Worm (Caenorhabditis elegans) whole organism, mixed stage, embryonic: Measurements from ENCODE around the gene F10E9.4.

Source experiments
- bed-3 ChIP-seq: fragments of 200-800 bp; sonication (Bioruptor generic); optimal IDR thresholded peaks from 3 replicates; lab custom pipeline; 2018; ENCODE audit warnings: mild to moderate bottlenecking, missing genetic modification characterization, moderate library complexity, missing compliant biosample characterization
- blmp-1 ChIP-seq: fragments of 150-350 bp; optimal IDR thresholded peaks from 2 replicates; lab custom pipeline; 2014; ENCODE audit warnings: missing biosample characterization, missing genetic modification characterization
- ceh-39 ChIP-seq: fragments of 150-350 bp; optimal IDR thresholded peaks from 2 replicates; lab custom pipeline; 2014; ENCODE audit warnings: missing biosample characterization, missing genetic modification characterization
- ceh-43 ChIP-seq: fragments of 200-800 bp; sonication (Bioruptor generic); optimal IDR thresholded peaks from 2 replicates; lab custom pipeline; 2018; ENCODE audit warnings: mild to moderate bottlenecking, missing genetic modification characterization, moderate library complexity, missing compliant biosample characterization
- ces-1 ChIP-seq: fragments of 150-350 bp; optimal IDR thresholded peaks from 2 replicates; lab custom pipeline; 2014; ENCODE audit warnings: missing biosample characterization, missing genetic modification reagents, missing genetic modification characterization
- cnd-1 ChIP-seq: fragments of 200-800 bp; sonication (Bioruptor generic); optimal IDR thresholded peaks from 2 replicates; lab custom pipeline; 2018; ENCODE audit warnings: mild to moderate bottlenecking, missing genetic modification characterization, missing compliant biosample characterization
- drap-1 ChIP-seq: fragments of 200-800 bp; sonication (Bioruptor generic); optimal IDR thresholded peaks from 3 replicates; lab custom pipeline; 2018; ENCODE audit warnings: mild to moderate bottlenecking, missing genetic modification characterization, missing compliant biosample characterization
- elt-1 ChIP-seq: sonication (generic microtip); optimal IDR thresholded peaks from 2 replicates; lab custom pipeline; 2017; ENCODE audit warnings: missing genetic modification characterization, mild to moderate bottlenecking, missing compliant biosample characterization, antibody characterized with exemption, moderate library complexity, borderline replicate concordance; ENCODE audit not compliant: insufficient read depth
- elt-3 ChIP-seq: fragments of 150-350 bp; optimal IDR thresholded peaks from 2 replicates; lab custom pipeline; 2014; ENCODE audit warnings: missing biosample characterization, missing genetic modification characterization
- hlh-1 ChIP-seq: fragments of 150-350 bp; optimal IDR thresholded peaks from 2 replicates; lab custom pipeline; 2014; ENCODE audit warnings: missing biosample characterization, missing genetic modification reagents, missing genetic modification characterization
- lin-13 ChIP-seq: fragments of 150-350 bp; optimal IDR thresholded peaks from 2 replicates; lab custom pipeline; 2014; ENCODE audit warnings: missing biosample characterization, missing genetic modification characterization
- mab-5 ChIP-seq: fragments of 150-350 bp; optimal IDR thresholded peaks from 2 replicates; lab custom pipeline; 2014; ENCODE audit warnings: missing biosample characterization, missing genetic modification characterization
- mep-1 ChIP-seq: fragments of 150-350 bp; optimal IDR thresholded peaks from 2 replicates; lab custom pipeline; 2017; ENCODE audit warnings: missing biosample characterization, missing genetic modification reagents, missing genetic modification characterization, inconsistent platforms
- mls-2 ChIP-seq: sonication (generic microtip); optimal IDR thresholded peaks from 2 replicates; lab custom pipeline; 2016; ENCODE audit warnings: mild to moderate bottlenecking, missing genetic modification characterization, moderate library complexity, missing compliant biosample characterization
- nhr-12 ChIP-seq: fragments of 150-350 bp; optimal IDR thresholded peaks from 2 replicates; lab custom pipeline; 2014; ENCODE audit warnings: missing biosample characterization, missing genetic modification characterization
- nhr-2 ChIP-seq: fragments of 150-350 bp; optimal IDR thresholded peaks from 2 replicates; lab custom pipeline; 2014; ENCODE audit warnings: missing biosample characterization, missing genetic modification characterization
- nhr-237 ChIP-seq: fragments of 150-350 bp; optimal IDR thresholded peaks from 2 replicates; lab custom pipeline; 2014; ENCODE audit warnings: missing biosample characterization, missing genetic modification characterization
- nhr-76 ChIP-seq: sonication (generic microtip); optimal IDR thresholded peaks from 2 replicates; lab custom pipeline; 2017; ENCODE audit warnings: missing biosample characterization, missing genetic modification characterization
- pha-4 ChIP-seq: fragments of 150-350 bp; optimal IDR thresholded peaks from 2 replicates; lab custom pipeline; 2018; ENCODE audit warnings: missing biosample characterization, missing genetic modification reagents, missing genetic modification characterization
- sem-2 ChIP-seq: fragments of 200-800 bp; sonication (Bioruptor generic); optimal IDR thresholded peaks from 2 replicates; lab custom pipeline; 2018; ENCODE audit warnings: mild to moderate bottlenecking, missing genetic modification characterization, missing compliant biosample characterization
- snpc-4 ChIP-seq: fragments of 150-350 bp; optimal IDR thresholded peaks from 2 replicates; lab custom pipeline; 2014; ENCODE audit warnings: missing biosample characterization, missing genetic modification characterization
- sptf-1 ChIP-seq: sonication (generic microtip); optimal IDR thresholded peaks from 2 replicates; lab custom pipeline; 2017; ENCODE audit warnings: mild to moderate bottlenecking, missing genetic modification characterization, moderate library complexity, missing compliant biosample characterization
- tbx-8 ChIP-seq: fragments of 200-800 bp; sonication (Bioruptor generic); optimal IDR thresholded peaks from 2 replicates; lab custom pipeline; 2018; ENCODE audit warnings: mild to moderate bottlenecking, missing genetic modification characterization, moderate library complexity, missing compliant biosample characterization
- unc-120 ChIP-seq: sonication (generic microtip); optimal IDR thresholded peaks from 2 replicates; lab custom pipeline; 2017; ENCODE audit warnings: missing genetic modification characterization, missing compliant biosample characterization; ENCODE audit not compliant: poor library complexity, severe bottlenecking
- unc-39 ChIP-seq: fragments of 150-350 bp; optimal IDR thresholded peaks from 2 replicates; lab custom pipeline; 2014; ENCODE audit warnings: missing biosample characterization, missing genetic modification characterization
- unc-62 ChIP-seq: fragments of 150-350 bp; optimal IDR thresholded peaks from 2 replicates; lab custom pipeline; 2014; ENCODE audit warnings: missing biosample characterization, missing genetic modification reagents, missing genetic modification characterization
- zip-8 ChIP-seq: fragments of 150-350 bp; optimal IDR thresholded peaks from 2 replicates; lab custom pipeline; 2014; ENCODE audit warnings: missing biosample characterization, missing genetic modification characterization
- ztf-11 ChIP-seq: fragments of 150-350 bp; optimal IDR thresholded peaks from 2 replicates; lab custom pipeline; 2014; ENCODE audit warnings: missing biosample characterization, missing genetic modification characterization

The F10E9.4 gene

DNA sequence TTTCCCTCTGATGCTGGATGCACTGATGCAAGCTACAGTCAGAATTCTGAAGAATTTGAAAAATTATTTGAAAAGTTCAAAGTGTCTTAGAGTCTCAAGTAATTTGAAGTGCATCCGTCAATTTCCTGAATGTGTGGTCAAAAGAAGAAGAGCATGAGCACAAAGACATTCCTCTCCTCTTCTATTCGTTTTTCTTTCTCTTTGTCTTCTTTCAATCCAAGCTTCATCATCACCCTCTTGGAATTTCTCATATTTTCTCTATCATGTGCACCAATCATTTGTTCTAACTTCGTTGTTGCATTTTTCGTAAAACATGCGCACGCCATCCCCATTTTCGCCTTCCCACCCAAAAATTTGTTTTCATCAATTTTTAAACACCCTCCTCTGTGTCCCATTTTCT lies 22.3 kb upstream of the F10E9.4 start:
- no peak for TF ChIP-seq ceh-43 (GFP tag; lab: Kevin White, UChicago)
- peak; percentile 23 for TF ChIP-seq ces-1

- TF ChIP-seq pha-4 (tag; lab: Kevin White, UChicago) (no peak), sem-2 (GFP tag; lab: Kevin White, UChicago) (no peak), hlh-1 (peak; percentile 91), cnd-1 (tag; lab: Kevin White, UChicago) (no peak)
Observed at ce11 chrIII:8286824-8287223, 21.5 kb upstream of the F10E9.4 start.

DNA sequence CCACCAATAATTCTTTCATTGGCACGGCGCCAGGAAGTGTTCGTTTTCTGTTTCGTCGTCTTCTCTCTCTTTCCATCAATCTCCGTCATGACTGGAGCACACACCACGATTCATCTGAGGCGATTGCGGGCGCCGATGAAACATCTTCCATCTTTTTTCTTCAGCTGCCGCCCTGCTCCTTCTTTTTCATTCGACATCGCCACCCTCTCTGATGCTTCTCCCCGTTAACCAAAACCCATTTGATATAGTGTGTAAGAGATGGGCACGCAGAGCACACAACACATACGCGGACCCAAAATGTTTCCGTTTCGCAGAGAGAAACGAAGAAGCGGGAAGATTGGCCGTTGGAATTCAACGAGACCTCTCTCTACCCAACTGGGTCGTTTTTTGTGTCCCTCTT lies 20.8 kb upstream of the F10E9.4 start:
- TF ChIP-seq sptf-1 (tag; lab: Kevin White, UChicago) (peak; percentile 27), unc-120 (peak; percentile 66), blmp-1 (tag; lab: Kevin White, UChicago) (no peak), tbx-8 (GFP tag; lab: Kevin White, UChicago) (no peak)

- TF ChIP-seq elt-1 (tag; lab: Kevin White, UChicago) (peak; percentile 43), sptf-1 (tag; lab: Kevin White, UChicago) (no peak), ces-1 (peak; percentile 95)
- TF ChIP-seq, all 35 proteins: peak for 2
Observed at ce11 chrIII:8289181-8289580, 19.2 kb upstream of the F10E9.4 start.

DNA sequence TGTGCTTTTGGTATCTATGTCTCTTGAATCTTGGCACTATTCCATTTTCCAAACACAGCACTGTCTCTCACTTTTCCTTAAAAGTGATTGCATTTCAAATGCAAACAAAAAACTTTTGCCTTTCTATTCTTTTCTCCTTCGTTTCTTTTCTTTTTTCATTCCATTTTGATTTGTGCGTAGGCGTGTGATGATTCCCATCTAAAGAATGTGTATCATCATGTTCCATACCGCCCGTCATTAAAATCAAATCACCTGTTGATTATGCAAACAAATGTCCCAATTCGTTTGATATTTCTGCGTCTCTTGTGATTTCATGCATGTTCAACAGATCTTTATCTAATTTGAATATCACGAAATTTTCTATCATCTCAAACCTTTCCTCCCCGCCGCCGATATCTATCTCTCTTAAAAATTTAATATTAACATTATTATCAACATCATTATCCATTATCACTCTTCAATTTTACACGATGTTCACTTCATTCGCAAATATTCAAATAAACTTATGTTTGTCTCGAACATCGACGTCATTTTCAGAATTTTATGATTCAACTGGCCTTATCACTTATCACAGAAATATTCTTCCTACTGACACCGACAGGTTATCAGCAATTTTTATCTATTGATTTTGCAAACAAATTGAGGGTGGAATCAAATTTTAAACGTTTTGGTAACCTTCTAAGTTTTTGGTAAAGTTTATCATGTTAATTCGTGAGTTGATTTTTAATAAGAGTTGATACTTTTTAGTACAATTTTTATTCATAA lies 16.9 kb upstream of the F10E9.4 start:
- TF ChIP-seq unc-62 (GFP tag; lab: Kevin White, UChicago) (peak; percentile 11), elt-1 (tag; lab: Kevin White, UChicago) (peak; percentile 11), elt-3 (tag; lab: Kevin White, UChicago) (peak; percentile 22), mls-2 (no peak)

- TF ChIP-seq pha-4 (tag; lab: Kevin White, UChicago) (no peak), zip-8 (tag; lab: Kevin White, UChicago) (peak; percentile 13), bed-3 (no peak), unc-62 (GFP tag; lab: Kevin White, UChicago) (peak; percentile 77), blmp-1 (tag; lab: Kevin White, UChicago) (peak; percentile 44)
- TF ChIP-seq, all 35 proteins: peak for 3
Observed at ce11 chrIII:8293260-8293659, 15.1 kb upstream of the F10E9.4 start.

ce11 chrIII:8298216-8298920 lies 10.0 kb upstream of the F10E9.4 start:
- TF ChIP-seq sem-2 (GFP tag; lab: Kevin White, UChicago): no peak
- no peak for TF ChIP-seq nhr-12
- peak; percentile 3 for TF ChIP-seq unc-62 (GFP tag; lab: Kevin White, UChicago)
- TF ChIP-seq cnd-1 (tag; lab: Kevin White, UChicago): peak; percentile 79
- TF ChIP-seq zip-8 (tag; lab: Kevin White, UChicago): peak; percentile 93
- peak; percentile 90 for TF ChIP-seq nhr-2
- TF ChIP-seq ceh-43 (GFP tag; lab: Kevin White, UChicago): no peak
- no peak for TF ChIP-seq nhr-76 (tag; lab: Kevin White, UChicago)
- TF ChIP-seq ztf-11 (tag; lab: Kevin White, UChicago): no peak
- TF ChIP-seq sptf-1 (tag; lab: Kevin White, UChicago): peak; percentile 35
- no peak for TF ChIP-seq ces-1
- no peak for TF ChIP-seq drap-1 (GFP tag; lab: Kevin White, UChicago)
- TF ChIP-seq mls-2: peak; percentile 24

DNA sequence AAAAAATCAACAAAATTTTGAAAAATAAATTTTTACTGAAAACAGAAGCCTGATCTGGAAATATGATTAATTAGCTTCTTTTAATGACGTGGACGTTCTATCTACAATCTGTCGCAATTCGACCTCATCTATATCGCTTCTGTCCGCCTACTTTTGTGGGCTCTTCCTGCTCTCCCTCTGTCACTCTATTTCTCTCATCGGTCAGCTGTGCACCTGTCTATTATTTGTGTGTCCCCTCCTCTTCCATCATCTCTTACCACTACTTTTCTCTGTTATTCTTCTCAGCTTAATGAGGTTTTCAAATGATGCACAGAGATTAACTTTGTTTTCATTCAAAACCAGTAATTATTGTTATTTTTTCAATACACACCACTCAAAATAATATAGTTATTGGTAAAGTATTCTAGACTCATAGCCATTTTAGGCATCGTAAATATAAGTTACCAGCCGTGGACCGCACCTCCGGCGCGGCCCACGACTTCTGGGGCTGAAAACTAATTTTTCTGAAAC lies 9.2 kb upstream of the F10E9.4 start:
- TF ChIP-seq unc-120: peak; percentile 37
- peak; percentile 84 for TF ChIP-seq unc-62 (GFP tag; lab: Kevin White, UChicago)
- no peak for TF ChIP-seq sem-2 (GFP tag; lab: Kevin White, UChicago)
- TF ChIP-seq snpc-4 (tag; lab: Kevin White, UChicago): no peak
- no peak for TF ChIP-seq lin-13
- TF ChIP-seq ceh-39 (tag; lab: Kevin White, UChicago): no peak
- no peak for TF ChIP-seq mep-1
- TF ChIP-seq mab-5 (tag; lab: Kevin White, UChicago): no peak
- no peak for TF ChIP-seq unc-39 (tag; lab: Kevin White, UChicago)
- no peak for TF ChIP-seq nhr-237 (tag; lab: Kevin White, UChicago)
- TF ChIP-seq ces-1: peak; percentile 58
- peak; percentile 97 for TF ChIP-seq hlh-1
- TF ChIP-seq mls-2: no peak
